Worm (Caenorhabditis elegans): ENCODE data around the gene T05A8.7.

Gene T05A8.7

DNA sequence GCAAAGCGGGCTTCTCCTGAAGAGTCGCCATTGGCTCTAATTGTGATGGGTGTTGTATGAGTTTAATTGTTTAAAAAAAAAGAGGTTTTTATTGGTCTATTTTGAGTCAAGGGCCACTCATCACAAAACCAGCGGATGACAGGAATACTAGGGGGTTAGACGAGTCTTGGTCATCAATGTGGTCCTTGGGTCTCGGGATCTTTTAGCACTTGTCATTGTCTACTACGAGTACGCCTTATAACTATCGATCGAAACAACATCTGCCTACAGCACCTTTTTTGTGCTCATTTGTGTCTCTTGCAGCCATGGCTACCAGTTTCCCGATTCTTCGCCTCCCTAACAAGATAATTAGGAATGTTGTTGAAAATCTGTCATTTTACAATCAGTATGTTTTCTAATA lies 22.5 kb upstream of the T05A8.7 start, which contains the start of gene fbxb-108:
Gene fbxb-108, plus strand, starts transcription at position 301 of the 400 bp plus-strand sequence.
- TF ChIP-seq scrt-1 (GFP tag; IDR thresholded peaks at IDR 0.05) (no peak), tbx-11 (GFP tag; IDR thresholded peaks at IDR 0.05) (no peak), tra-4 (tag; optimal IDR thresholded peaks at IDR 0.05) (no peak), ceh-36 (tag; optimal IDR thresholded peaks at IDR 0.05) (no peak), ama-1 (optimal IDR thresholded peaks at IDR 0.05) (no peak), ets-7 (tag; optimal IDR thresholded peaks at IDR 0.05) (no peak), hnd-1 (tag; optimal IDR thresholded peaks at IDR 0.05) (no peak), aly-1 (tag; optimal IDR thresholded peaks at IDR 0.05) (no peak), flt-1 (GFP tag; IDR thresholded peaks at IDR 0.05) (no peak), hmg-4 (GFP tag; optimal IDR thresholded peaks at IDR 0.05) (no peak), tbx-37 (GFP tag; conservative IDR thresholded peaks at IDR 0.05) (no peak), F13C5.2 (tag; optimal IDR thresholded peaks at IDR 0.05) (no peak), B0310.2 (tag; optimal IDR thresholded peaks at IDR 0.05) (no peak), sea-1 (GFP tag; conservative IDR thresholded peaks at IDR 0.05) (no peak), hmbx-1 (tag; optimal IDR thresholded peaks at IDR 0.05) (no peak), pes-1 (GFP tag; IDR thresholded peaks at IDR 0.05) (no peak), ceh-13 (GFP tag; optimal IDR thresholded peaks at IDR 0.05) (no peak)

DNA sequence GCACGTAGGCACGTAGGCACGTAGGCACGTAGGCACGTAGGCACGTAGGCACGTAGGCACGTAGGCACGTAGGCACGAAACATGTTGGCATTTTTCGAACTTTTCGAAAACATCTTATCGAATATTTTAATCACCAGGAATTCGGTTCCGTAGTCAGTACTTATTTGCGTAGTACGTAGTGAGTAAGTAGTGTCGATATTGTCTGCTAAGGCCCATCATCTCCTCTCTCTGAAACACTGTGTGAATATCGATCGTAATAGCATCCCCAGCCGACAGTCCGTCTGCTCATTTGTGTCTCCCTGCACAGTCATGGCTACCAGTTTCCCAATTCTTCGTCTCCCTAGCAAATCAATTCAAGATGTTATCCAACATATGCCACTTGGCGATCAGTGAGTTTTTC lies 20.0 kb upstream of the T05A8.7 start, which contains the start of gene fbxb-106:
Gene fbxb-106, plus strand, starts transcription at position 301 of the 400 bp plus-strand sequence.
- TF ChIP-seq sea-1 (GFP tag; conservative IDR thresholded peaks at IDR 0.05), result no peak
- TF ChIP-seq tra-4 (tag; optimal IDR thresholded peaks at IDR 0.05), result no peak
- no peak for TF ChIP-seq ets-7 (tag; optimal IDR thresholded peaks at IDR 0.05)
- TF ChIP-seq hnd-1 (tag; optimal IDR thresholded peaks at IDR 0.05), result no peak
- TF ChIP-seq hmbx-1 (tag; optimal IDR thresholded peaks at IDR 0.05), result no peak
- no peak for TF ChIP-seq ceh-36 (tag; optimal IDR thresholded peaks at IDR 0.05)

DNA sequence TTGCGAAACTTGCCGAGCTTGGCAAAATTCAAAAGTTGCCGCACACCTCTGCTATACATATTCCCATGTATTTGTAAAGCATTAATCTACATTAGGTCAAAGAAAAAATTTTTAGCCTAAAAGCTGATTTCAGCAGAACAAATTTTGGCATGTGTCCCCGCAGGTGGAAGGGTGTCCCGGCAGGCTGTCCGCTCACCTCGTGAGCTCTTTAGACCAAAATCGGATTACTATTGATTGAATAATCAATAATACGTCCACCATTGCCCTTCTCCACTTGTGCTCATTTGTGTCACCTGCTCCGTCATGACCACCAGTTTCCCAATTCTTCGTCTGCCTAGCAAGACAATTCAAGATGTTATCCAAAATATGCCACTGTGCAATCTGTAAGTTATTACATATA lies 16.3 kb upstream of the T05A8.7 start, which contains the start of gene fbxb-107:
Gene fbxb-107, plus strand, starts transcription at position 297 of the 400 bp plus-strand sequence.
- no peak for TF ChIP-seq hmg-4 (GFP tag; optimal IDR thresholded peaks at IDR 0.05)
- no peak for TF ChIP-seq B0310.2 (tag; optimal IDR thresholded peaks at IDR 0.05)
- TF ChIP-seq ama-1 (optimal IDR thresholded peaks at IDR 0.05), result no peak
- no peak for TF ChIP-seq tbx-37 (GFP tag; conservative IDR thresholded peaks at IDR 0.05)
- TF ChIP-seq ets-7 (tag; optimal IDR thresholded peaks at IDR 0.05), result no peak
- TF ChIP-seq ceh-13 (GFP tag; optimal IDR thresholded peaks at IDR 0.05), result no peak
- no peak for TF ChIP-seq F13C5.2 (tag; optimal IDR thresholded peaks at IDR 0.05)
- TF ChIP-seq flt-1 (GFP tag; IDR thresholded peaks at IDR 0.05), result no peak
- no peak; the same call in 1 of the 2 replicates for TF ChIP-seq sea-1 (GFP tag; conservative IDR thresholded peaks at IDR 0.05)
- no peak for TF ChIP-seq tra-4 (tag; optimal IDR thresholded peaks at IDR 0.05)
- no peak for TF ChIP-seq tbx-11 (GFP tag; IDR thresholded peaks at IDR 0.05)
- TF ChIP-seq hmbx-1 (tag; optimal IDR thresholded peaks at IDR 0.05), result no peak
- TF ChIP-seq hnd-1 (tag; optimal IDR thresholded peaks at IDR 0.05), result no peak
- no peak for TF ChIP-seq pes-1 (GFP tag; IDR thresholded peaks at IDR 0.05)
- no peak for TF ChIP-seq aly-1 (tag; optimal IDR thresholded peaks at IDR 0.05)
- no peak for TF ChIP-seq scrt-1 (GFP tag; IDR thresholded peaks at IDR 0.05)
- no peak for TF ChIP-seq ceh-36 (tag; optimal IDR thresholded peaks at IDR 0.05)

DNA sequence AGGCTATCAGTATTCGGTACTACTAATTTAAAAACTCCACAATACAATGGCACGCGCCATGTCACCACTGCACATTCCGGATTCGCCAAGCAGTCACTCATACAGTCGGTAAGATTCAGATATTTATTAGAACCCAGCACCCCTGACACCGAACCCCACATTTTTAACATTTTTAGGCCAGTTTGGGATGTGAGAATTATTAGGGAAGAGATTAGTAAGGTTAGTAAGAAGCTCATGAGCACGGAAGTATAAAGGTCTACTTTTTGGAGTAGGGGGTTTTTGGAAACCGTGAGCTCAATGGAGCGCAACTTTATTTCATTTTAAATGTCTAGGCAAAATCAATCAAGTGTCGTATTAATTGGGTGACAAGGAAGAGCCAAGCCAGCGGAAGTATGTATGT lies 15.8 kb upstream of the T05A8.7 start, which contains the start of gene F29A7.8:
Gene F29A7.8, minus strand, starts transcription at position 101 of the 400 bp plus-strand sequence.
- no peak for TF ChIP-seq ets-7 (tag; optimal IDR thresholded peaks at IDR 0.05)
- TF ChIP-seq flt-1 (GFP tag; IDR thresholded peaks at IDR 0.05), result no peak
- no peak for TF ChIP-seq hmbx-1 (tag; optimal IDR thresholded peaks at IDR 0.05)
- TF ChIP-seq tbx-11 (GFP tag; IDR thresholded peaks at IDR 0.05), result no peak
- no peak for TF ChIP-seq ceh-13 (GFP tag; optimal IDR thresholded peaks at IDR 0.05)
- TF ChIP-seq sea-1 (GFP tag; conservative IDR thresholded peaks at IDR 0.05), result no peak
- no peak for TF ChIP-seq hmg-4 (GFP tag; optimal IDR thresholded peaks at IDR 0.05)
- no peak for TF ChIP-seq tbx-37 (GFP tag; conservative IDR thresholded peaks at IDR 0.05)
- no peak for TF ChIP-seq aly-1 (tag; optimal IDR thresholded peaks at IDR 0.05)
- no peak for TF ChIP-seq F13C5.2 (tag; optimal IDR thresholded peaks at IDR 0.05)
- no peak for TF ChIP-seq scrt-1 (GFP tag; IDR thresholded peaks at IDR 0.05)
- no peak for TF ChIP-seq tra-4 (tag; optimal IDR thresholded peaks at IDR 0.05)
- no peak for TF ChIP-seq hnd-1 (tag; optimal IDR thresholded peaks at IDR 0.05)
- TF ChIP-seq ama-1 (optimal IDR thresholded peaks at IDR 0.05), result no peak
- TF ChIP-seq pes-1 (GFP tag; IDR thresholded peaks at IDR 0.05), result no peak
- no peak for TF ChIP-seq B0310.2 (tag; optimal IDR thresholded peaks at IDR 0.05)
- no peak for TF ChIP-seq ceh-36 (tag; optimal IDR thresholded peaks at IDR 0.05)

DNA sequence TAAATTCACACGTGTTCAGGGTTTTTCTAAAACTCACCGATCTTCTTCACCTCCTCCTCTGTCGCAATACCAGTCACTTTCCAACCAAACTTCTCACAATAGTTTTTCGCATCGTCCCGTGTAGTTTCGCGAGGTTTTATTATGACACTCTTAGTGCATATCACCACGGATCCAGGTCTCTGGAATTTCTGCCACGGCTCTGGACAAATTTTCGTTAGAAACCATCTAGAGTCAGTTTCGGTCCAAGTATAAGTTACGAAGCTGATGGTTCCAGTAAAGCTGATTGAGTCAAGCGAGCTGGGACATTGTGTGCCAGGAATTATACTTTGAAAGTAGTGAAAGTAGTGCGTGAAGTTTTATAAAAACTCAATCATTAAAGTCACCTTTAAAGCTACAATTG lies 14.2 kb upstream of the T05A8.7 start:
- TF ChIP-seq pes-1 (GFP tag; IDR thresholded peaks at IDR 0.05), result no peak
- TF ChIP-seq F13C5.2 (tag; optimal IDR thresholded peaks at IDR 0.05), result no peak
- no peak for TF ChIP-seq tra-4 (tag; optimal IDR thresholded peaks at IDR 0.05)
- TF ChIP-seq aly-1 (tag; optimal IDR thresholded peaks at IDR 0.05), result no peak
- no peak for TF ChIP-seq ceh-13 (GFP tag; optimal IDR thresholded peaks at IDR 0.05)
- TF ChIP-seq hmg-4 (GFP tag; optimal IDR thresholded peaks at IDR 0.05), result no peak
- TF ChIP-seq B0310.2 (tag; optimal IDR thresholded peaks at IDR 0.05), result no peak
- no peak for TF ChIP-seq tbx-11 (GFP tag; IDR thresholded peaks at IDR 0.05)
- no peak for TF ChIP-seq scrt-1 (GFP tag; IDR thresholded peaks at IDR 0.05)
- TF ChIP-seq hnd-1 (tag; optimal IDR thresholded peaks at IDR 0.05), result no peak
- no peak for TF ChIP-seq ama-1 (optimal IDR thresholded peaks at IDR 0.05)
- no peak for TF ChIP-seq ets-7 (tag; optimal IDR thresholded peaks at IDR 0.05)
- TF ChIP-seq ceh-36 (tag; optimal IDR thresholded peaks at IDR 0.05), result no peak
- TF ChIP-seq hmbx-1 (tag; optimal IDR thresholded peaks at IDR 0.05), result no peak

DNA sequence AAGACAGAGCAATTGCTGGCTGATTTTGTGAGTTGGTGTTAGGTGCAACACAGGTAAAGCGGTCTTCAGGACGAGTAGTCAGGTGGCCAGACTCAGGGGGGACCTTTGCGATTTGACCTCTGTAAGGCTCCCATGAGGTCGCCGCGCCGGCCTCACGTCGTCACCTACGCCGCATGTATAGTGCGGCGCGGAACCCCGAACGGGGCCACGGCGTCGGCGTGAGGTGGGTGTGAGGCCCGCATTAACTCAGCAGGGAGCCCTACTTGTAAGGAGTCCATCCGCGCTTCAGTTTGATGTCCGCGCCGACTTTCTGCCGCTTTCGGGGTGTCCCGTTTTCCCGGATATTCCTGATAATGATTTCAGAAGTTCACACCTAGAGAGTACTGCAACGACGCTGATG lies 12.4 kb upstream of the T05A8.7 start:
- TF ChIP-seq ama-1 (optimal IDR thresholded peaks at IDR 0.05) (no peak), ets-7 (tag; optimal IDR thresholded peaks at IDR 0.05) (no peak), hnd-1 (tag; optimal IDR thresholded peaks at IDR 0.05) (no peak), scrt-1 (GFP tag; IDR thresholded peaks at IDR 0.05) (no peak), pes-1 (GFP tag; IDR thresholded peaks at IDR 0.05) (no peak), ceh-13 (GFP tag; optimal IDR thresholded peaks at IDR 0.05) (no peak), hmg-4 (GFP tag; optimal IDR thresholded peaks at IDR 0.05) (no peak), tbx-37 (GFP tag; conservative IDR thresholded peaks at IDR 0.05) (no peak), sea-1 (GFP tag; conservative IDR thresholded peaks at IDR 0.05) (no peak), tbx-11 (GFP tag; IDR thresholded peaks at IDR 0.05) (no peak), tra-4 (tag; optimal IDR thresholded peaks at IDR 0.05) (no peak), F13C5.2 (tag; optimal IDR thresholded peaks at IDR 0.05) (no peak), aly-1 (tag; optimal IDR thresholded peaks at IDR 0.05) (no peak), ceh-36 (tag; optimal IDR thresholded peaks at IDR 0.05) (no peak), B0310.2 (tag; optimal IDR thresholded peaks at IDR 0.05) (no peak), flt-1 (GFP tag; IDR thresholded peaks at IDR 0.05) (no peak), hmbx-1 (tag; optimal IDR thresholded peaks at IDR 0.05) (no peak)

DNA sequence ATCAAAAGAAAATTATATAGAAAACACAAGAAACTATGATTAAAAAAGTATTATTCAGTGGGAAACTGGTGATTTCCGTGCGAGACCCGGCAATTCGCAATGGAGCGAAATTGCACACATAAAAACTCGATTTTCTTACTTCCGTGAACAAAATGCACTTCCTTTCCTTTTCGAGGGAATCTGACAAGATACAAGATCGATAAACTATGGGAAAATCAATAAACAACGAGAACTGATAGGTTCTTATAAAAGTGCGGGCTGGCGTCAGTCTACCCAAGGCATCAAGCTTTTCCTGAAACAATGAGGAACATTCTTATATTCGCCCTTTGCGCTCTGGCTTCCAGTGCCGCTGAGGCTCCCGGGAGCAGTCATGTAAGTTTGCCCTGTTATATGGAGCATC lies 10.8 kb upstream of the T05A8.7 start, which contains the start of gene F29A7.3:
Gene F29A7.3, plus strand, starts transcription at position 301 of the 400 bp plus-strand sequence.
- no peak for TF ChIP-seq scrt-1 (GFP tag; IDR thresholded peaks at IDR 0.05)
- TF ChIP-seq aly-1 (tag; optimal IDR thresholded peaks at IDR 0.05), result no peak
- no peak for TF ChIP-seq tbx-11 (GFP tag; IDR thresholded peaks at IDR 0.05)
- TF ChIP-seq pes-1 (GFP tag; IDR thresholded peaks at IDR 0.05), result no peak
- TF ChIP-seq flt-1 (GFP tag; IDR thresholded peaks at IDR 0.05), result no peak
- no peak for TF ChIP-seq sea-1 (GFP tag; conservative IDR thresholded peaks at IDR 0.05)
- TF ChIP-seq ceh-13 (GFP tag; optimal IDR thresholded peaks at IDR 0.05), result no peak
- TF ChIP-seq tbx-37 (GFP tag; conservative IDR thresholded peaks at IDR 0.05), result no peak
- no peak for TF ChIP-seq F13C5.2 (tag; optimal IDR thresholded peaks at IDR 0.05)
